Worm (Caenorhabditis elegans) whole organism, L4 larva: ENCODE results near the gene F38A1.9.

Experiments used
- D1046.2 ChIP-seq: fragments of 200-800 bp; sonication (Bioruptor generic); IDR thresholded peaks from 2 replicates; pipeline ENCODE4 v1.3.6; 2022; ENCODE audit warnings: missing genetic modification characterization, missing compliant biosample characterization
- F49E8.2 ChIP-seq: sonication (generic microtip); optimal IDR thresholded peaks from 2 replicates; lab custom pipeline; 2016; ENCODE audit warnings: missing compliant biosample characterization, mild to moderate bottlenecking, missing genetic modification characterization, borderline replicate concordance
- R02D3.7 ChIP-seq: fragments of 150-350 bp; sonication (generic microtip); optimal IDR thresholded peaks from 3 replicates; lab custom pipeline; 2014; ENCODE audit warnings: missing biosample characterization, missing genetic modification characterization
- Y5F2A.4 ChIP-seq: fragments of 200-800 bp; sonication (Bioruptor generic); optimal IDR thresholded peaks from 2 replicates; lab custom pipeline; 2018; ENCODE audit warnings: mild to moderate bottlenecking, missing genetic modification characterization, missing compliant biosample characterization
- arid-1 ChIP-seq: fragments of 200-800 bp; sonication (Bioruptor generic); conservative IDR thresholded peaks from 2 replicates; pipeline ENCODE4 v1.3.6; 2022; ENCODE audit warnings: missing genetic modification reagents, missing genetic modification characterization, missing compliant biosample characterization
- attf-4 ChIP-seq: sonication (generic microtip); optimal IDR thresholded peaks from 3 replicates; lab custom pipeline; 2017; ENCODE audit warnings: missing biosample characterization, missing genetic modification characterization
- ces-1 ChIP-seq: fragments of 150-350 bp; sonication (generic microtip); optimal IDR thresholded peaks from 4 replicates; lab custom pipeline; 2014; ENCODE audit warnings: missing biosample characterization, missing genetic modification reagents, missing genetic modification characterization
- daf-16 ChIP-seq, 3 experiments: sonication (generic microtip); optimal IDR thresholded peaks; 2 replicates each; lab custom pipeline; 2016 to 2017; ENCODE audit warnings: missing genetic modification characterization in 3 of 3, missing genetic modification reagents in 3 of 3, mild to moderate bottlenecking in 2 of 3, missing compliant biosample characterization in 2 of 3, missing biosample characterization in 1 of 3, moderate library complexity in 1 of 3
- daf-8 ChIP-seq: fragments of 200-800 bp; sonication (Bioruptor generic); IDR thresholded peaks from 2 replicates; pipeline ENCODE4 v1.3.6; 2022; ENCODE audit warnings: missing genetic modification characterization, missing compliant biosample characterization
- dmd-8 ChIP-seq: fragments of 200-800 bp; sonication (Bioruptor generic); IDR thresholded peaks from 2 replicates; pipeline ENCODE4 v1.3.6; 2022; ENCODE audit warnings: missing genetic modification characterization, missing compliant biosample characterization
- dmd-9 ChIP-seq: fragments of 200-800 bp; sonication (Bioruptor generic); IDR thresholded peaks from 2 replicates; pipeline ENCODE4 v1.3.6; 2022; ENCODE audit warnings: missing genetic modification reagents, missing genetic modification characterization, missing compliant biosample characterization
- egl-27 ChIP-seq: sonication (generic microtip); optimal IDR thresholded peaks from 3 replicates; lab custom pipeline; 2017; ENCODE audit warnings: missing biosample characterization, missing genetic modification reagents, missing genetic modification characterization
- egl-43 ChIP-seq: fragments of 200-800 bp; sonication (Bioruptor generic); IDR thresholded peaks from 2 replicates; pipeline ENCODE4 v1.3.6; 2022; ENCODE audit warnings: missing genetic modification reagents, missing genetic modification characterization, missing compliant biosample characterization
- fkh-10 ChIP-seq: fragments of 150-350 bp; optimal IDR thresholded peaks from 2 replicates; lab custom pipeline; 2014; ENCODE audit warnings: missing biosample characterization, missing genetic modification reagents, missing genetic modification characterization
- hlh-11 ChIP-seq: fragments of 200-800 bp; sonication (Bioruptor generic); optimal IDR thresholded peaks from 2 replicates; lab custom pipeline; 2018; ENCODE audit warnings: mild to moderate bottlenecking, missing genetic modification characterization, missing compliant biosample characterization
- hmg-1.1 ChIP-seq: fragments of 200-800 bp; sonication (Bioruptor generic); IDR thresholded peaks from 2 replicates; pipeline ENCODE4 v1.3.6; 2022; ENCODE audit warnings: missing genetic modification reagents, missing genetic modification characterization, missing compliant biosample characterization
- jun-1 ChIP-seq: fragments of 150-350 bp; optimal IDR thresholded peaks from 2 replicates; lab custom pipeline; 2014; ENCODE audit warnings: missing biosample characterization, missing genetic modification reagents, missing genetic modification characterization
- mdl-1 ChIP-seq, 2 experiments: fragments of 150-350 bp in 1 of 2; sonication (generic microtip) in 1 of 2; optimal IDR thresholded peaks; 2 replicates each; lab custom pipeline; 2014 to 2017; ENCODE audit warnings: missing biosample characterization in 2 of 2, missing genetic modification characterization in 2 of 2
- mxl-3 ChIP-seq: fragments of 200-800 bp; sonication (Bioruptor generic); optimal IDR thresholded peaks from 2 replicates; lab custom pipeline; 2018; ENCODE audit warnings: mild to moderate bottlenecking, missing genetic modification characterization, missing compliant biosample characterization
- nhr-11 ChIP-seq: fragments of 150-350 bp; optimal IDR thresholded peaks from 2 replicates; lab custom pipeline; 2014; ENCODE audit warnings: missing biosample characterization, missing genetic modification characterization
- nhr-28 ChIP-seq: fragments of 150-350 bp; optimal IDR thresholded peaks from 2 replicates; lab custom pipeline; 2014; ENCODE audit warnings: missing biosample characterization, missing genetic modification characterization
- nhr-41 ChIP-seq: fragments of 200-800 bp; sonication (Bioruptor generic); IDR thresholded peaks from 2 replicates; pipeline ENCODE4 v1.3.6; 2022; ENCODE audit warnings: missing genetic modification reagents, missing genetic modification characterization, missing compliant biosample characterization
- nhr-42 ChIP-seq: fragments of 200-800 bp; sonication (Bioruptor generic); IDR thresholded peaks from 2 replicates; pipeline ENCODE4 v1.3.6; 2022; ENCODE audit warnings: missing genetic modification characterization, missing compliant biosample characterization
- nhr-77 ChIP-seq: fragments of 150-350 bp; optimal IDR thresholded peaks from 2 replicates; lab custom pipeline; 2014; ENCODE audit warnings: missing biosample characterization, missing genetic modification characterization
- pha-4 ChIP-seq, 2 experiments: fragments of 150-350 bp in 1 of 2; fragments of 200-800 bp in 1 of 2; sonication (Bioruptor generic) in 1 of 2; IDR thresholded peaks in 1 of 2; optimal IDR thresholded peaks in 1 of 2; 2 replicates each; pipeline versions ENCODE4 v1.3.6 to Lab custom; 2014 to 2022; ENCODE audit warnings: missing genetic modification characterization in 2 of 2, missing genetic modification reagents in 2 of 2, missing biosample characterization in 1 of 2, missing compliant biosample characterization in 1 of 2
- pqm-1 ChIP-seq: sonication (generic microtip); optimal IDR thresholded peaks from 2 replicates; lab custom pipeline; 2017; ENCODE audit warnings: missing biosample characterization, missing genetic modification characterization
- sdz-12 ChIP-seq: fragments of 200-800 bp; sonication (Bioruptor generic); optimal IDR thresholded peaks from 2 replicates; lab custom pipeline; 2018; ENCODE audit warnings: mild to moderate bottlenecking, missing genetic modification characterization, missing compliant biosample characterization
- set-16 ChIP-seq: fragments of 200-800 bp; sonication (Bioruptor generic); IDR thresholded peaks from 2 replicates; pipeline ENCODE4 v1.3.6; 2022; ENCODE audit warnings: missing genetic modification reagents, missing genetic modification characterization, missing compliant biosample characterization
- spr-1 ChIP-seq: sonication (generic microtip); optimal IDR thresholded peaks from 2 replicates; lab custom pipeline; 2016; ENCODE audit warnings: mild to moderate bottlenecking, missing genetic modification characterization, missing compliant biosample characterization
- unc-130 ChIP-seq: sonication (generic microtip); optimal IDR thresholded peaks from 2 replicates; lab custom pipeline; 2016; ENCODE audit warnings: missing genetic modification reagents, missing genetic modification characterization, missing compliant biosample characterization
- unc-62 ChIP-seq, 3 experiments: fragments of 150-350 bp in 1 of 3; sonication (generic microtip); optimal IDR thresholded peaks in 2 of 3; peaks in 1 of 3; 1 replicate in 1 of 3; 2 replicates in 2 of 3; lab custom pipeline; 2014 to 2017; ENCODE audit warnings: missing biosample characterization in 3 of 3, missing genetic modification characterization in 3 of 3, missing genetic modification reagents in 3 of 3, missing genotype in 1 of 3
- zag-1 ChIP-seq: fragments of 150-350 bp; optimal IDR thresholded peaks from 2 replicates; lab custom pipeline; 2014; ENCODE audit warnings: missing biosample characterization, missing genetic modification characterization
- zfp-3 ChIP-seq: fragments of 200-800 bp; sonication (Bioruptor generic); conservative IDR thresholded peaks from 2 replicates; pipeline ENCODE4 v1.3.6; 2022; ENCODE audit warnings: missing genetic modification reagents, missing genetic modification characterization, missing compliant biosample characterization
- zip-11 ChIP-seq: fragments of 200-800 bp; sonication (Bioruptor generic); IDR thresholded peaks from 2 replicates; pipeline ENCODE4 v1.3.6; 2022; ENCODE audit warnings: missing genetic modification characterization, missing compliant biosample characterization
- ztf-7 ChIP-seq: fragments of 150-350 bp; optimal IDR thresholded peaks from 2 replicates; lab custom pipeline; 2014; ENCODE audit warnings: missing biosample characterization, missing genetic modification characterization

Gene F38A1.9

DNA sequence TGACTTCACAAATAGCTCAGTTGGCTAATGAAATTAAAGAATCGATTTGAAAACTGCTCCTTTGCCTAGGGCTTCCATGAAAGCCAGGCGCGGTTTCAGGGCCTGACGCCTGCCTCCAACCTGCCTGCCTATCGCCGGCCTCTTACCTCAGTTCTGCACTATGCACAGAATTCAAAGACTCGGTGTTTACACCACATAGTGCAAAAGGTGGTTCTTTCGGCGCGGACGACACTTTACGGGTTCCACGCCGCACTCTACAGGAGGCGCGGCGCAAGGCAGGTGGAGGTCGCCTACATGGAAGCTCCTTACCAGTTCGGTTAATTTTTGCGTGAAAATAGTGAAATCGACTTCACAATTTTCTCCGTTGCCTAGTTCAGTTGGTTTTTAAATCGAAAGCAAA is 35.3 kb downstream of the F38A1.9 start:
- no peak for TF ChIP-seq unc-130 (GFP tag; lab: Kevin White, UChicago)
- TF ChIP-seq set-16 (GFP tag; lab: Robert Waterston, UW) = peak; percentile 51

DNA sequence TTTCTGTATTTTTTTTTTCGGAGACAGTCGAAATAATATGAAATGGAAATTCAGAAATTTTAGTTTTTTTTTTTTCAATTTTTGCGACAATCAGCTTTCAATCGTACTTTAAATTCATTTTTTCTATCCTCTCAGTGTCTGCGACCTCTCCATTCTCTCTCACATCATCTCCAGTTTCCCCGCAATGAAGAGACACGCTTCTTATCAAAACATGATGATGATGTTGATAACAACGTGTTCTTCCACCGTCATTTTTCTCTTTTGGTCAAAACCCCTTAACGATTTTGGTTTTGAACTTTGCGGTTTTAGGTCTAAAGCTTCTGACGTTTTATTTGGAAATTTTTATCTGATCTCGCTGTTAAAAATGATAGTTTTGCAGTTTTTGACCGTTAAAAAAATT is 35.8 kb downstream of the F38A1.9 start:
- peak; percentile 16 for TF ChIP-seq nhr-28 (tag; lab: Kevin White, UChicago)
- TF ChIP-seq mdl-1 (tag; optimal IDR thresholded peaks at IDR 0.05; lab: Kevin White, UChicago) = no peak
- TF ChIP-seq nhr-77 = no peak
- TF ChIP-seq mxl-3 (GFP tag; lab: Kevin White, UChicago) = peak; percentile 60
- TF ChIP-seq zip-11 (GFP tag; lab: Robert Waterston, UW) = no peak
- no peak for TF ChIP-seq pha-4 (GFP tag; IDR thresholded peaks at IDR 0.05; lab: Robert Waterston, UW)
- TF ChIP-seq pha-4 (tag; optimal IDR thresholded peaks at IDR 0.05; lab: Kevin White, UChicago) = no peak
- TF ChIP-seq nhr-42 (GFP tag; lab: Robert Waterston, UW) = no peak
- TF ChIP-seq egl-27 (tag; lab: Kevin White, UChicago) = no peak

ce11 chrIV:1207980-1208379 is 37.2 kb downstream of the F38A1.9 start, which contains the start of gene dsl-1:
dsl-1 (minus strand) TSS chrIV:1208080.
- TF ChIP-seq nhr-11 = no peak
- no peak for TF ChIP-seq daf-16 (GFP tag; optimal IDR thresholded peaks at IDR 0.05; lab: Kevin White, UChicago)
- TF ChIP-seq daf-16 (tag; optimal IDR thresholded peaks at IDR 0.05; lab: Kevin White, UChicago) = no peak
- TF ChIP-seq ces-1 (GFP tag; lab: Kevin White, UChicago) = no peak
- no peak for TF ChIP-seq zag-1 (tag; lab: Kevin White, UChicago)
- TF ChIP-seq Y5F2A.4 (GFP tag; lab: Kevin White, UChicago) = no peak
- no peak for TF ChIP-seq sdz-12 (GFP tag; lab: Kevin White, UChicago)
- no peak for TF ChIP-seq fkh-10 (GFP tag; lab: Kevin White, UChicago)
- TF ChIP-seq pqm-1 (tag; lab: Kevin White, UChicago) = no peak
- no peak for TF ChIP-seq mxl-3 (GFP tag; lab: Kevin White, UChicago)
- TF ChIP-seq arid-1 (GFP tag; lab: Robert Waterston, UW) = no peak

DNA sequence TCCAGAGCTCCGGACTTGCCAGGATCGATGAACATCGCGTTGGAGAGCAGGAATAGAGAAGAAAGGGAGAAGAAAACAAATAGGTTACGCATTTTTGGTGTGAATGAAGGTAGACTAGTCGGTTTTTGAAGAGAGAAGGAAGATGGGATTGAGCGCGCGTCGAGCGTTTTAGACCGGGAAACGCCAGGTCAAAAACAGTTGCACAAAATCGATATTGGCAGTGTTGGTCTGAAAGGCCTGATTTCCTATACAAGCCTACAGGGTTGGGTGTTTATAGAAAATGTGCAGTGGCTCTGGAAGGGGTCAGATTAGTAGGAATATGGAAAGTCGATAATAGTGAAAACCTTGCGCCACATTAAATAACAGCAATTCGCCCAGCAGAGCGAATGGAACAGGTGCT is 40.3 kb downstream of the F38A1.9 start, which contains the start of gene dsl-2:
dsl-2 (minus strand) TSS at position 101 of the 400 bp plus-strand sequence.
- TF ChIP-seq zag-1 (tag; lab: Kevin White, UChicago) (no peak), D1046.2 (GFP tag; lab: Robert Waterston, UW) (no peak), egl-43 (GFP tag; lab: Robert Waterston, UW) (no peak), R02D3.7 (no peak), spr-1 (tag; lab: Kevin White, UChicago) (no peak)

- TF ChIP-seq fkh-10 (GFP tag; lab: Kevin White, UChicago) (no peak), ztf-7 (tag; lab: Kevin White, UChicago) (no peak), dmd-9 (GFP tag; lab: Robert Waterston, UW) (no peak), zfp-3 (GFP tag; lab: Robert Waterston, UW) (no peak), egl-43 (GFP tag; lab: Robert Waterston, UW) (0 out of 2 replicates have a peak, but pooled peaks have one; percentile 8), F49E8.2 (tag; lab: Kevin White, UChicago) (no peak), hmg-1.1 (GFP tag; lab: Robert Waterston, UW) (no peak), hlh-11 (no peak), unc-62 (GFP tag; optimal IDR thresholded peaks at IDR 0.05 in 1 of 2; lab: Kevin White, UChicago) (no peak), unc-62 (tag; optimal IDR thresholded peaks at IDR 0.05; lab: Kevin White, UChicago) (no peak), set-16 (GFP tag; lab: Robert Waterston, UW) (peak; percentile 69), jun-1 (tag; lab: Kevin White, UChicago) (no peak), daf-8 (GFP tag; lab: Robert Waterston, UW) (no peak), R02D3.7 (no peak), nhr-41 (no peak), dmd-8 (0 out of 2 replicates have a peak, but pooled peaks have one; percentile 27), attf-4 (tag; lab: Kevin White, UChicago) (no peak), nhr-77 (no peak)
These were observed 45.6 kb downstream of the F38A1.9 start for ce11 chrIV:1199501-1199900.
